Fruit fly (Drosophila melanogaster): ENCODE results near the gene CG4935.
A peak's percentile ranks its signal among the peaks of the same experiment; 100 is the strongest.

Gene CG4935

DNA sequence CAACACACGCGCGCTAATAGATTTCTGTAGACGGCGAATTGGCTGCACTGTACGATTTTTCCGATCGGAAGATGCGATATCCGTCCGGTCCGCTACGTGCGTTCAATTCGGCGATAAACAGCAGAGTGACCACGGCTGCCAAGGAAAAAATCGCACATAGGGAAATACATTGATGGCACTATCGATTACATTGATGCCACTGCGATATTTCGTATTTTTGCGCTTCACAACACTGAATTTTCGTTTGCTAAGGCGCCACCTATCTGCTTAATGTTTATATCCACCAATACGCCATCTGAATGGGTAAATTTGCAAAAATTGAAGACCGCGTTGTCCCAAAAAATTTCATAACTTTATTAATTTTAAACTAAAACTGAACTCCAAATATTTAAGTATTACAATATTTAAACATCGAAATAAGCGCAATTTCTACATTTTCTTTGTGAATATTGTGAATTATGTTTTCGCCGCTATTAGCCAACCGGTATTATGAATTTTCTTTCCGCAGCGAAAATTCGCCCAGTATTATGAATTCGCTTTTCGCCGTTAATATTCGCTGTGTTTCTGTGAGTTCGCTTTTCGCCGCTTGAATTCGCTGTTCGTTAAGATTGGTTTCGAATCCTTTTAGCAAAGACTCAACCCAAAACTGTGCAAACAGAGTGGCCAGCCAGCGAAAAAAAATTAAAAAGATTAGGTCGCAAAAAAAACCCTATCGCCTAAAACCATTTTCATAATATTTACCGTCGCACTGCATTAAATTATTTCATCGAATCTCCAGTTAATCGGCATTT is 25.9 kb downstream of the CG4935 start, which contains the start of the genes crp and pkaap (continued):
- TF ChIP-seq maf-S (GFP tag; optimal IDR thresholded peaks at IDR 0.05) = peak; percentile 88
- TF ChIP-seq Mrtf (GFP tag; IDR thresholded peaks at IDR 0.05) = no peak
- peak; percentile 83 for TF ChIP-seq pho (GFP tag; optimal IDR thresholded peaks at IDR 0.05)
- peak; percentile 77 for TF ChIP-seq btn (GFP tag; optimal IDR thresholded peaks at IDR 0.05)
- peak; percentile 97 for TF ChIP-seq BEAF-32 (GFP tag; optimal IDR thresholded peaks at IDR 0.05)
- TF ChIP-seq pan (optimal IDR thresholded peaks at IDR 0.05) = no peak
- no peak for TF ChIP-seq pan (GFP tag; optimal IDR thresholded peaks at IDR 0.05 in 1 of 2, IDR thresholded peaks at IDR 0.05 in 1 of 2)
- TF ChIP-seq fu2 (GFP tag; optimal IDR thresholded peaks at IDR 0.05) = peak; percentile 77
- no peak for TF ChIP-seq gem (tag; optimal IDR thresholded peaks at IDR 0.05)
- TF ChIP-seq CG31365 (tag; optimal IDR thresholded peaks at IDR 0.05) = peak; percentile 66
- peak; percentile 74 for TF ChIP-seq CG17829 (tag; optimal IDR thresholded peaks at IDR 0.05)
- TF ChIP-seq Hr39 (optimal IDR thresholded peaks at IDR 0.05) = no peak
- peak; percentile 74 for TF ChIP-seq CG17912 (GFP tag; optimal IDR thresholded peaks at IDR 0.05)
- no peak for TF ChIP-seq CG4404 (GFP tag; IDR thresholded peaks at IDR 0.05)
- peak; percentile 97 for TF ChIP-seq sens (GFP tag)
- no peak for TF ChIP-seq B-H1 (GFP tag; IDR thresholded peaks at IDR 0.05)
- peak; percentile 86 for TF ChIP-seq slp2 (GFP tag; optimal IDR thresholded peaks at IDR 0.05)
- TF ChIP-seq D19B (GFP tag; optimal IDR thresholded peaks at IDR 0.05) = peak; percentile 3
- peak; percentile 69 for TF ChIP-seq bcd (GFP tag; optimal IDR thresholded peaks at IDR 0.05)
- TF ChIP-seq Camta (GFP tag; optimal IDR thresholded peaks at IDR 0.05) = peak; percentile 84
- TF ChIP-seq Hr3 (GFP tag; optimal IDR thresholded peaks at IDR 0.05) = peak; percentile 66
- TF ChIP-seq Fer2 (tag; optimal IDR thresholded peaks at IDR 0.05) = peak; percentile 42
- TF ChIP-seq zfh1 (GFP tag; IDR thresholded peaks at IDR 0.05) = no peak
- TF ChIP-seq wek (GFP tag; optimal IDR thresholded peaks at IDR 0.05) = peak; percentile 41
- no peak for TF ChIP-seq wor (GFP tag; IDR thresholded peaks at IDR 0.05)
- peak; percentile 19 for TF ChIP-seq odd (GFP tag; optimal IDR thresholded peaks at IDR 0.05)
- no peak for TF ChIP-seq CG34422 (GFP tag; IDR thresholded peaks at IDR 0.05)
- TF ChIP-seq CG5245 (GFP tag; optimal IDR thresholded peaks at IDR 0.05) = peak; percentile 90
- peak; percentile 36 for TF ChIP-seq luna (GFP tag; optimal IDR thresholded peaks at IDR 0.05)
- peak; percentile 49 for TF ChIP-seq CG8924 (tag; optimal IDR thresholded peaks at IDR 0.05)
- no peak for TF ChIP-seq Ada2b (GFP tag; IDR thresholded peaks at IDR 0.05)
- peak; percentile 85 for TF ChIP-seq CG11398 (GFP tag; optimal IDR thresholded peaks at IDR 0.05)
- TF ChIP-seq chn (GFP tag; optimal IDR thresholded peaks at IDR 0.05) = peak; percentile 86
- peak; percentile 89 for TF ChIP-seq CG1603 (tag; optimal IDR thresholded peaks at IDR 0.05)
- no peak for TF ChIP-seq wdn (GFP tag; IDR thresholded peaks at IDR 0.05)
- TF ChIP-seq sug (tag; optimal IDR thresholded peaks at IDR 0.05) = peak; percentile 74
- peak; percentile 48 for TF ChIP-seq CG9727 (GFP tag; optimal IDR thresholded peaks at IDR 0.05)
- TF ChIP-seq Rfx (GFP tag; IDR thresholded peaks at IDR 0.05) = no peak
- TF ChIP-seq Sox100B (GFP tag; optimal IDR thresholded peaks at IDR 0.05) = no peak
- TF ChIP-seq her (GFP tag; optimal IDR thresholded peaks at IDR 0.05) = peak; percentile 84
- peak; percentile 98 for TF ChIP-seq CG4617 (GFP tag; optimal IDR thresholded peaks at IDR 0.05; ENCODE audit: borderline replicate concordance)
- no peak for TF ChIP-seq CG14050 (GFP tag; IDR thresholded peaks at IDR 0.05)
- no peak for TF ChIP-seq H2.0 (GFP tag; IDR thresholded peaks at IDR 0.05)
- TF ChIP-seq CG10959 (GFP tag; IDR thresholded peaks at IDR 0.05) = no peak
- no peak for TF ChIP-seq HLH3B (GFP tag; IDR thresholded peaks at IDR 0.05)
- peak; percentile 54 for TF ChIP-seq pb (GFP tag; optimal IDR thresholded peaks at IDR 0.05)
- peak; percentile 51 for TF ChIP-seq jing (GFP tag; optimal IDR thresholded peaks at IDR 0.05)
- TF ChIP-seq Med (GFP tag) = peak; percentile 98
- no peak for TF ChIP-seq fd64A (GFP tag; optimal IDR thresholded peaks at IDR 0.05)
- peak; percentile 54 for TF ChIP-seq Fer1 (GFP tag; optimal IDR thresholded peaks at IDR 0.05)
- peak; percentile 66 for TF ChIP-seq Six4 (GFP tag; optimal IDR thresholded peaks at IDR 0.05)
- no peak for TF ChIP-seq CG9437 (GFP tag; optimal IDR thresholded peaks at IDR 0.05)
